Fruit fly (Drosophila melanogaster) whole organism, embryonic: ENCODE measurements around the gene Cht5.
A peak's percentile ranks its signal among the peaks of the same experiment; 100 is the strongest.

Source experiments
- Abd-B ChIP-seq: fragments of 200-800 bp; sonication (Bioruptor generic); optimal IDR thresholded peaks from 2 replicates; lab custom pipeline; 2018; ENCODE audit warnings: missing biosample characterization, mild to moderate bottlenecking, missing genetic modification characterization, moderate library complexity
- B-H1 ChIP-seq: fragments of 200-800 bp; sonication (Bioruptor generic); IDR thresholded peaks from 3 replicates; pipeline ENCODE4 v1.3.6; 2022; ENCODE audit warnings: missing biosample characterization, missing genetic modification characterization
- Blimp-1 ChIP-seq: fragments of 200-800 bp; sonication (Bioruptor generic); optimal IDR thresholded peaks from 3 replicates; lab custom pipeline; 2018; ENCODE audit warnings: missing biosample characterization, missing genetic modification characterization, mild to moderate bottlenecking, moderate library complexity, missing genetic modification reagents
- CG1024 ChIP-seq: fragments of 200-800 bp; sonication (Bioruptor generic); IDR thresholded peaks from 2 replicates; pipeline ENCODE4 v1.3.6; 2022; ENCODE audit warnings: missing biosample characterization, missing genetic modification characterization
- CG10274 ChIP-seq: fragments of 200-800 bp; sonication (Bioruptor generic); optimal IDR thresholded peaks from 3 replicates; lab custom pipeline; 2017; ENCODE audit warnings: missing biosample characterization, mild to moderate bottlenecking, missing genetic modification characterization
- CG10543 ChIP-seq: fragments of 200-800 bp; sonication (Bioruptor generic); optimal IDR thresholded peaks from 3 replicates; lab custom pipeline; 2017; ENCODE audit warnings: missing biosample characterization, mild to moderate bottlenecking, missing genetic modification characterization, moderate library complexity
- CG11723 ChIP-seq: fragments of 200-800 bp; sonication (Bioruptor generic); optimal IDR thresholded peaks from 2 replicates; lab custom pipeline; 2017; ENCODE audit warnings: missing biosample characterization, mild to moderate bottlenecking, missing genetic modification characterization
- CG12299 ChIP-seq: fragments of 200-800 bp; sonication (Bioruptor generic); optimal IDR thresholded peaks from 2 replicates; lab custom pipeline; 2018; ENCODE audit warnings: missing biosample characterization, mild to moderate bottlenecking, missing genetic modification characterization
- CG1233 ChIP-seq: fragments of 200-800 bp; sonication (Bioruptor generic); optimal IDR thresholded peaks from 4 replicates; lab custom pipeline; 2018; ENCODE audit warnings: missing biosample characterization, mild to moderate bottlenecking, missing genetic modification characterization
- CG12942 ChIP-seq: fragments of 200-800 bp; sonication (Bioruptor generic); optimal IDR thresholded peaks from 3 replicates; lab custom pipeline; 2016; ENCODE audit warnings: missing biosample characterization, missing genetic modification characterization
- CG14441 ChIP-seq: fragments of 200-800 bp; sonication (Bioruptor generic); IDR thresholded peaks from 2 replicates; pipeline ENCODE4 v1.3.6; 2022; ENCODE audit warnings: missing biosample characterization, missing genetic modification characterization
- CG15011 ChIP-seq: fragments of 200-800 bp; sonication (Bioruptor generic); optimal IDR thresholded peaks from 3 replicates; lab custom pipeline; 2018; ENCODE audit warnings: missing biosample characterization, mild to moderate bottlenecking, missing genetic modification characterization
- CG15696 ChIP-seq: fragments of 200-800 bp; sonication (Bioruptor generic); optimal IDR thresholded peaks from 2 replicates; lab custom pipeline; 2019; ENCODE audit warnings: missing biosample characterization, mild to moderate bottlenecking, missing genetic modification characterization, moderate library complexity
- CG16779 ChIP-seq: fragments of 200-800 bp; sonication (Bioruptor generic); IDR thresholded peaks from 2 replicates; pipeline ENCODE4 v1.3.6; 2022; ENCODE audit warnings: missing biosample characterization, missing genetic modification characterization
- CG17359 ChIP-seq: fragments of 200-800 bp; sonication (Bioruptor generic); optimal IDR thresholded peaks from 3 replicates; lab custom pipeline; 2018; ENCODE audit warnings: missing biosample characterization, mild to moderate bottlenecking, missing genetic modification characterization, moderate library complexity
- CG1792 ChIP-seq: fragments of 200-800 bp; sonication (Bioruptor generic); optimal IDR thresholded peaks from 2 replicates; lab custom pipeline; 2016; ENCODE audit warnings: missing biosample characterization, missing genetic modification characterization
- CG2199 ChIP-seq: fragments of 200-800 bp; sonication (Bioruptor generic); IDR thresholded peaks from 3 replicates; pipeline ENCODE4 v1.3.6; 2022; ENCODE audit warnings: missing biosample characterization, missing genetic modification characterization
- CG32767 ChIP-seq: fragments of 200-800 bp; sonication (Bioruptor generic); IDR thresholded peaks from 2 replicates; pipeline ENCODE4 v1.3.6; 2022; ENCODE audit warnings: missing biosample characterization, missing genetic modification characterization
- CG5953 ChIP-seq: fragments of 200-800 bp; sonication (Bioruptor generic); IDR thresholded peaks from 2 replicates; pipeline ENCODE4 v1.3.6; 2022; ENCODE audit warnings: missing biosample characterization, missing genetic modification characterization
- CG7556 ChIP-seq: fragments of 200-800 bp; sonication (Bioruptor generic); optimal IDR thresholded peaks from 2 replicates; lab custom pipeline; 2017; ENCODE audit warnings: missing biosample characterization, mild to moderate bottlenecking, missing genetic modification characterization
- CG7963 ChIP-seq: fragments of 200-800 bp; sonication (Bioruptor generic); IDR thresholded peaks from 3 replicates; pipeline ENCODE4 v1.3.6; 2022; ENCODE audit warnings: missing biosample characterization, missing genetic modification characterization; ENCODE audit not compliant: partially characterized antibody
- Dfd ChIP-seq, 2 experiments: fragments of >200 bp; optimal IDR thresholded peaks; 2 replicates each; lab custom pipeline; 2017; ENCODE audit warnings: missing biosample characterization in 2 of 2, missing genetic modification characterization in 2 of 2
- Ets97D ChIP-seq: fragments of 200-800 bp; sonication (Bioruptor generic); optimal IDR thresholded peaks from 3 replicates; lab custom pipeline; 2016; ENCODE audit warnings: missing biosample characterization, missing genetic modification characterization
- Gug ChIP-seq: fragments of 200-800 bp; sonication (Bioruptor generic); IDR thresholded peaks from 4 replicates; pipeline ENCODE4 v1.3.6; 2022; ENCODE audit warnings: missing biosample characterization, missing genetic modification characterization
- HLH3B ChIP-seq: fragments of 200-800 bp; sonication (Bioruptor generic); IDR thresholded peaks from 2 replicates; pipeline ENCODE4 v1.3.6; 2022; ENCODE audit warnings: missing biosample characterization, missing genetic modification characterization
- HLH4C ChIP-seq: fragments of 200-800 bp; sonication (Bioruptor generic); IDR thresholded peaks from 3 replicates; pipeline ENCODE4 v1.3.6; 2022; ENCODE audit warnings: missing biosample characterization, missing genetic modification characterization; ENCODE audit not compliant: partially characterized antibody
- Hand ChIP-seq: fragments of 200-800 bp; sonication (Bioruptor generic); optimal IDR thresholded peaks from 2 replicates; lab custom pipeline; 2017; ENCODE audit warnings: mild to moderate bottlenecking, missing biosample characterization, missing genetic modification reagents, missing genetic modification characterization
- Lim3 ChIP-seq: fragments of 200-800 bp; sonication (Bioruptor generic); IDR thresholded peaks from 2 replicates; pipeline ENCODE4 v1.3.6; 2022; ENCODE audit warnings: missing biosample characterization, missing genetic modification characterization
- MESR4 ChIP-seq: fragments of 200-800 bp; sonication (Bioruptor generic); optimal IDR thresholded peaks from 2 replicates; lab custom pipeline; 2018; ENCODE audit warnings: missing biosample characterization, mild to moderate bottlenecking, missing genetic modification characterization, moderate library complexity
- Myb ChIP-seq: fragments of 200-800 bp; sonication (Bioruptor generic); optimal IDR thresholded peaks from 2 replicates; lab custom pipeline; 2016; ENCODE audit warnings: missing biosample characterization, missing genetic modification characterization
- Optix ChIP-seq: fragments of 200-800 bp; sonication (Bioruptor generic); IDR thresholded peaks from 3 replicates; pipeline ENCODE4 v1.3.6; 2022; ENCODE audit warnings: missing biosample characterization, missing genetic modification characterization
- PHDP ChIP-seq: fragments of 200-800 bp; sonication (Bioruptor generic); optimal IDR thresholded peaks from 3 replicates; lab custom pipeline; 2018; ENCODE audit warnings: missing biosample characterization, mild to moderate bottlenecking, missing genetic modification characterization, moderate library complexity
- Rfx ChIP-seq: fragments of 200-800 bp; sonication (Bioruptor generic); IDR thresholded peaks from 2 replicates; pipeline ENCODE4 v1.3.6; 2022; ENCODE audit warnings: missing biosample characterization, missing genetic modification characterization
- abd-A ChIP-seq: fragments of 200-800 bp; sonication (Bioruptor generic); optimal IDR thresholded peaks from 3 replicates; lab custom pipeline; 2019; ENCODE audit warnings: missing biosample characterization, mild to moderate bottlenecking, missing genetic modification characterization, moderate library complexity
- ac ChIP-seq: fragments of 200-800 bp; sonication (Bioruptor generic); optimal IDR thresholded peaks from 3 replicates; lab custom pipeline; 2017; ENCODE audit warnings: missing biosample characterization, mild to moderate bottlenecking, missing genetic modification characterization
- bcd ChIP-seq: fragments of 200-800 bp; sonication (Bioruptor generic); optimal IDR thresholded peaks from 2 replicates; lab custom pipeline; 2017; ENCODE audit warnings: missing biosample characterization, mild to moderate bottlenecking, missing genetic modification characterization
- dmrt11E ChIP-seq: fragments of 200-800 bp; sonication (Bioruptor generic); optimal IDR thresholded peaks from 3 replicates; lab custom pipeline; 2018; ENCODE audit warnings: missing biosample characterization, mild to moderate bottlenecking, missing genetic modification characterization, moderate library complexity
- dpn ChIP-seq, 2 experiments: fragments of 200-800 bp; sonication (Bioruptor generic); optimal IDR thresholded peaks; 3 replicates each; lab custom pipeline; 2016; ENCODE audit warnings: missing biosample characterization in 2 of 2, missing genetic modification characterization in 2 of 2
- gcm2 ChIP-seq: fragments of 200-800 bp; sonication (Bioruptor generic); optimal IDR thresholded peaks from 2 replicates; lab custom pipeline; 2016; ENCODE audit warnings: missing biosample characterization, missing genetic modification characterization
- gsb ChIP-seq: fragments of 200-800 bp; sonication (Bioruptor generic); IDR thresholded peaks from 2 replicates; pipeline ENCODE4 v1.3.6; 2022; ENCODE audit warnings: missing biosample characterization, missing genetic modification characterization
- her ChIP-seq: fragments of 200-800 bp; sonication (Bioruptor generic); optimal IDR thresholded peaks from 2 replicates; lab custom pipeline; 2016; ENCODE audit warnings: missing biosample characterization, missing genetic modification characterization
- kni ChIP-seq: fragments of 200-800 bp; sonication (Bioruptor generic); optimal IDR thresholded peaks from 3 replicates; lab custom pipeline; 2017; ENCODE audit warnings: mild to moderate bottlenecking, missing biosample characterization, missing genetic modification reagents, missing genetic modification characterization
- knrl ChIP-seq: fragments of 200-800 bp; sonication (Bioruptor generic); IDR thresholded peaks from 3 replicates; pipeline ENCODE4 v1.3.6; 2022; ENCODE audit warnings: missing biosample characterization, missing genetic modification characterization; ENCODE audit not compliant: partially characterized antibody
- lmd ChIP-seq: fragments of 200-800 bp; sonication (Bioruptor generic); IDR thresholded peaks from 2 replicates; pipeline ENCODE4 v1.3.6; 2022; ENCODE audit warnings: missing biosample characterization, missing genetic modification characterization
- prd ChIP-seq, 3 experiments: fragments of >200 bp in 2 of 3; fragments of 200-800 bp in 1 of 3; sonication (Bioruptor generic) in 1 of 3; optimal IDR thresholded peaks in 2 of 3; IDR thresholded peaks in 1 of 3; 2 replicates in 2 of 3; 3 replicates in 1 of 3; pipeline versions ENCODE4 v1.3.6 to Lab custom; 2017 to 2022; ENCODE audit warnings: missing biosample characterization in 1 of 3, missing genetic modification characterization in 1 of 3
- pzg ChIP-seq: fragments of 200-800 bp; sonication (Bioruptor generic); optimal IDR thresholded peaks from 3 replicates; lab custom pipeline; 2018; ENCODE audit warnings: missing biosample characterization, mild to moderate bottlenecking, missing genetic modification characterization, moderate library complexity
- ranshi ChIP-seq: fragments of 200-800 bp; sonication (Bioruptor generic); IDR thresholded peaks from 2 replicates; pipeline ENCODE4 v1.3.6; 2022; ENCODE audit warnings: missing biosample characterization, missing genetic modification characterization
- sqz ChIP-seq: fragments of 200-800 bp; sonication (Bioruptor generic); optimal IDR thresholded peaks from 3 replicates; lab custom pipeline; 2018; ENCODE audit warnings: missing biosample characterization, mild to moderate bottlenecking, missing genetic modification characterization
- wek ChIP-seq: fragments of 200-800 bp; sonication (Bioruptor generic); optimal IDR thresholded peaks from 3 replicates; lab custom pipeline; 2018; ENCODE audit warnings: missing biosample characterization, mild to moderate bottlenecking, missing genetic modification characterization, moderate library complexity
- zen ChIP-seq: fragments of 200-800 bp; sonication (Bioruptor generic); optimal IDR thresholded peaks from 3 replicates; lab custom pipeline; 2018; ENCODE audit warnings: missing biosample characterization, mild to moderate bottlenecking, missing genetic modification characterization, moderate library complexity

Gene Cht5

dm6 chr3R:13816375-13816711 is 49.0 kb downstream of the Cht5 start (continued):
- TF ChIP-seq CG32767 (GFP tag; lab: Robert Waterston, UW) (no peak), CG11723 (no peak), dmrt11E (tag; lab: Kevin White, UChicago) (no peak), Blimp-1 (GFP tag; lab: Kevin White, UChicago) (peak; percentile 10), Lim3 (GFP tag; lab: Robert Waterston, UW) (no peak), CG1233 (no peak), Rfx (GFP tag; lab: Robert Waterston, UW) (no peak), Gug (GFP tag; lab: Robert Waterston, UW) (no peak), MESR4 (GFP tag; lab: Kevin White, UChicago) (no peak), CG2199 (peak; percentile 53; the same call in 1 of the 3 replicates), CG7963 (GFP tag; lab: Robert Waterston, UW) (no peak), kni (GFP tag; lab: Kevin White, UChicago) (peak; percentile 64), CG17359 (tag; lab: Kevin White, UChicago) (no peak), CG14441 (no peak), wek (GFP tag; lab: Kevin White, UChicago) (no peak), CG10543 (GFP tag; lab: Kevin White, UChicago) (no peak), gsb (GFP tag; lab: Robert Waterston, UW) (no peak), CG16779 (no peak), sqz (GFP tag; lab: Kevin White, UChicago) (peak; percentile 22), Dfd (GFP tag; optimal IDR thresholded peaks at IDR 0.05; lab: Kevin White, UChicago) (no peak), CG15696 (tag; lab: Kevin White, UChicago) (no peak), lmd (GFP tag; lab: Robert Waterston, UW) (no peak), Ets97D (GFP tag; lab: Kevin White, UChicago) (no peak), Optix (GFP tag; lab: Robert Waterston, UW) (no peak), her (GFP tag; lab: Kevin White, UChicago) (no peak), prd (optimal IDR thresholded peaks at IDR 0.05; lab: Kevin White, UChicago) (no peak), prd (GFP tag; IDR thresholded peaks at IDR 0.05; lab: Robert Waterston, UW) (no peak), CG12299 (no peak), CG5953 (no peak), CG1792 (no peak), abd-A (peak; percentile 24), PHDP (tag; lab: Kevin White, UChicago) (no peak), CG10274 (no peak)
- TF ChIP-seq, all 482 proteins: peak for 8

- TF ChIP-seq HLH4C (GFP tag; lab: Robert Waterston, UW) (no peak), CG12942 (peak; percentile 29), pzg (no peak), bcd (GFP tag; lab: Kevin White, UChicago) (peak; percentile 33), CG15011 (GFP tag; lab: Kevin White, UChicago) (peak; percentile 14), Hand (GFP tag; lab: Kevin White, UChicago) (no peak), gcm2 (GFP tag; lab: Kevin White, UChicago) (no peak), Abd-B (GFP tag; lab: Kevin White, UChicago) (peak; percentile 53), ranshi (GFP tag; lab: Robert Waterston, UW) (peak; percentile 57; the same call in 1 of the 2 replicates), B-H1 (GFP tag; lab: Robert Waterston, UW) (no peak), knrl (GFP tag; lab: Robert Waterston, UW) (no peak), CG1024 (GFP tag; lab: Robert Waterston, UW) (no peak; the same call in 1 of the 2 replicates), zen (tag; lab: Kevin White, UChicago) (no peak), dpn (GFP tag; optimal IDR thresholded peaks at IDR 0.05; lab: Kevin White, UChicago) (peak in 1 of 2 experiments; percentile 42), CG7556 (GFP tag; lab: Kevin White, UChicago) (peak; percentile 73), ac (GFP tag; lab: Kevin White, UChicago) (no peak), HLH3B (GFP tag; lab: Robert Waterston, UW) (peak; percentile 61), Myb (GFP tag; lab: Kevin White, UChicago) (peak; percentile 9)
Observed at dm6 chr3R:13817480-13818305, 50.3 kb downstream of the Cht5 start.
